Worm (Caenorhabditis elegans): ENCODE measurements around the gene T20D4.7.

ce11 chrV:3372673-3373072 is 36.0 kb upstream of the T20D4.7 start, which contains the start of gene srx-121:
- TF ChIP-seq nhr-76 (tag; optimal IDR thresholded peaks at IDR 0.05): no peak
- TF ChIP-seq elt-3 (tag; optimal IDR thresholded peaks at IDR 0.05): no peak
- TF ChIP-seq snpc-4 (tag; optimal IDR thresholded peaks at IDR 0.05): no peak
- no peak for TF ChIP-seq hlh-1 (tag; optimal IDR thresholded peaks at IDR 0.05)
- TF ChIP-seq lin-13 (tag; optimal IDR thresholded peaks at IDR 0.05): no peak
- TF ChIP-seq nhr-237 (tag; optimal IDR thresholded peaks at IDR 0.05): no peak
- TF ChIP-seq unc-39 (tag; optimal IDR thresholded peaks at IDR 0.05): no peak
- no peak for TF ChIP-seq mab-5 (tag; optimal IDR thresholded peaks at IDR 0.05)
- no peak for TF ChIP-seq ceh-43 (GFP tag; optimal IDR thresholded peaks at IDR 0.05)

Data from whole organism, mixed stage, embryonic.